Worm (Caenorhabditis elegans) whole organism, L3 larva: ENCODE data around the gene nas-28.
A peak's percentile ranks its signal among the peaks of the same experiment; 100 is the strongest.

Experiments
- R02D3.7 ChIP-seq: fragments of 150-350 bp; optimal IDR thresholded peaks from 2 replicates; lab custom pipeline; 2014; ENCODE audit warnings: missing biosample characterization, missing genetic modification characterization
- ZK546.5 ChIP-seq: sonication (generic microtip); optimal IDR thresholded peaks from 2 replicates; lab custom pipeline; 2017; ENCODE audit warnings: missing biosample characterization, missing genetic modification characterization
- aly-2 ChIP-seq: fragments of 150-350 bp; optimal IDR thresholded peaks from 2 replicates; lab custom pipeline; 2014; ENCODE audit warnings: missing biosample characterization, missing genetic modification characterization
- ama-1 ChIP-seq: fragments of 150-350 bp; optimal IDR thresholded peaks from 2 replicates; lab custom pipeline; 2018
- ceh-16 ChIP-seq: sonication (generic microtip); optimal IDR thresholded peaks from 2 replicates; lab custom pipeline; 2017; ENCODE audit warnings: missing biosample characterization, missing genetic modification characterization
- ceh-28 ChIP-seq: fragments of 150-350 bp; optimal IDR thresholded peaks from 2 replicates; lab custom pipeline; 2014; ENCODE audit warnings: missing biosample characterization, missing genetic modification reagents, missing genetic modification characterization
- ceh-82 ChIP-seq: fragments of 150-350 bp; optimal IDR thresholded peaks from 2 replicates; lab custom pipeline; 2014; ENCODE audit warnings: missing biosample characterization, missing genetic modification characterization
- ceh-9 ChIP-seq: sonication (generic microtip); optimal IDR thresholded peaks from 2 replicates; lab custom pipeline; 2018; ENCODE audit warnings: missing biosample characterization, missing genetic modification characterization
- daf-12 ChIP-seq: fragments of 150-350 bp; optimal IDR thresholded peaks from 2 replicates; lab custom pipeline; 2014; ENCODE audit warnings: missing biosample characterization, missing genetic modification reagents, missing genetic modification characterization
- egl-27 ChIP-seq: sonication (generic microtip); optimal IDR thresholded peaks from 4 replicates; lab custom pipeline; 2017; ENCODE audit warnings: missing biosample characterization, missing genetic modification reagents, missing genetic modification characterization
- egl-5 ChIP-seq: fragments of 150-350 bp; optimal IDR thresholded peaks from 2 replicates; lab custom pipeline; 2017; ENCODE audit warnings: missing biosample characterization, missing genetic modification reagents, missing genetic modification characterization, inconsistent platforms
- elt-1 ChIP-seq: fragments of 150-350 bp; optimal IDR thresholded peaks from 2 replicates; lab custom pipeline; 2014; ENCODE audit warnings: missing biosample characterization, missing genetic modification characterization
- elt-2 ChIP-seq: sonication (generic microtip); optimal IDR thresholded peaks from 2 replicates; lab custom pipeline; 2016; ENCODE audit warnings: missing genetic modification reagents, mild to moderate bottlenecking, missing genetic modification characterization, missing compliant biosample characterization
- elt-3 ChIP-seq, 3 experiments: fragments of 150-350 bp in 1 of 3; sonication (generic microtip) in 2 of 3; optimal IDR thresholded peaks; 2 replicates in 2 of 3; 4 replicates in 1 of 3; lab custom pipeline; 2014 to 2017; ENCODE audit warnings: missing biosample characterization in 3 of 3, missing genetic modification characterization in 3 of 3
- eor-1 ChIP-seq, 2 experiments: fragments of 150-350 bp; optimal IDR thresholded peaks; 2 replicates each; lab custom pipeline; 2014 to 2018; ENCODE audit warnings: missing biosample characterization in 2 of 2, missing genetic modification characterization in 2 of 2
- fkh-10 ChIP-seq: sonication (generic microtip); optimal IDR thresholded peaks from 2 replicates; lab custom pipeline; 2017; ENCODE audit warnings: missing biosample characterization, missing genetic modification reagents, missing genetic modification characterization
- fkh-2 ChIP-seq: fragments of 150-350 bp; optimal IDR thresholded peaks from 2 replicates; lab custom pipeline; 2014; ENCODE audit warnings: missing biosample characterization, missing genetic modification reagents, missing genetic modification characterization
- fos-1 ChIP-seq: fragments of 150-350 bp; optimal IDR thresholded peaks from 2 replicates; lab custom pipeline; 2014; ENCODE audit warnings: missing biosample characterization, missing genetic modification characterization
- hmg-11 ChIP-seq: sonication (generic microtip); optimal IDR thresholded peaks from 2 replicates; lab custom pipeline; 2016; ENCODE audit warnings: missing genetic modification characterization, missing compliant biosample characterization
- jun-1 ChIP-seq: fragments of 150-350 bp; optimal IDR thresholded peaks from 2 replicates; lab custom pipeline; 2014; ENCODE audit warnings: missing biosample characterization, missing genetic modification reagents, missing genetic modification characterization
- lin-15B ChIP-seq: fragments of 150-350 bp; optimal IDR thresholded peaks from 2 replicates; lab custom pipeline; 2014; ENCODE audit warnings: missing biosample characterization, missing genetic modification characterization
- lin-39 ChIP-seq: fragments of 150-350 bp; optimal IDR thresholded peaks from 2 replicates; lab custom pipeline; 2018; ENCODE audit warnings: missing biosample characterization, missing genetic modification reagents, missing genetic modification characterization
- lsy-12 ChIP-seq: sonication (generic microtip); optimal IDR thresholded peaks from 2 replicates; lab custom pipeline; 2016; ENCODE audit warnings: mild to moderate bottlenecking, missing genetic modification characterization, missing compliant biosample characterization
- mdl-1 ChIP-seq: fragments of 150-350 bp; optimal IDR thresholded peaks from 2 replicates; lab custom pipeline; 2014; ENCODE audit warnings: missing biosample characterization, missing genetic modification characterization
- mml-1 ChIP-seq: fragments of 150-350 bp; sonication (generic microtip); optimal IDR thresholded peaks from 3 replicates; lab custom pipeline; 2014; ENCODE audit warnings: missing biosample characterization, missing genetic modification characterization
- nfya-1 ChIP-seq: sonication (generic microtip); optimal IDR thresholded peaks from 2 replicates; lab custom pipeline; 2017; ENCODE audit warnings: missing genetic modification characterization, mild to moderate bottlenecking, missing compliant biosample characterization, antibody characterized with exemption, moderate library complexity; ENCODE audit not compliant: insufficient read depth
- nhr-11 ChIP-seq: fragments of 150-350 bp; optimal IDR thresholded peaks from 2 replicates; lab custom pipeline; 2014; ENCODE audit warnings: missing biosample characterization, missing genetic modification characterization
- nhr-12 ChIP-seq: fragments of 150-350 bp; optimal IDR thresholded peaks from 2 replicates; lab custom pipeline; 2014; ENCODE audit warnings: missing biosample characterization, missing genetic modification characterization
- nhr-23 ChIP-seq: fragments of 150-350 bp; optimal IDR thresholded peaks from 2 replicates; lab custom pipeline; 2014; ENCODE audit warnings: missing biosample characterization, missing genetic modification reagents, missing genetic modification characterization
- nhr-237 ChIP-seq: fragments of 150-350 bp; optimal IDR thresholded peaks from 2 replicates; lab custom pipeline; 2014; ENCODE audit warnings: missing biosample characterization, missing genetic modification characterization
- nhr-25 ChIP-seq: sonication (generic microtip); optimal IDR thresholded peaks from 2 replicates; lab custom pipeline; 2017; ENCODE audit warnings: missing biosample characterization, missing genetic modification characterization
- nhr-28 ChIP-seq: fragments of 150-350 bp; optimal IDR thresholded peaks from 2 replicates; lab custom pipeline; 2014; ENCODE audit warnings: missing biosample characterization, missing genetic modification characterization
- nhr-43 ChIP-seq: sonication (generic microtip); optimal IDR thresholded peaks from 2 replicates; lab custom pipeline; 2016; ENCODE audit warnings: mild to moderate bottlenecking, missing genetic modification characterization, missing compliant biosample characterization; ENCODE audit not compliant: poor library complexity, severe bottlenecking
- nhr-67 ChIP-seq: fragments of 150-350 bp; optimal IDR thresholded peaks from 2 replicates; lab custom pipeline; 2014; ENCODE audit warnings: missing biosample characterization, missing genetic modification characterization
- nhr-76 ChIP-seq: fragments of 150-350 bp; sonication (generic microtip); optimal IDR thresholded peaks from 5 replicates; lab custom pipeline; 2014; ENCODE audit warnings: missing biosample characterization, missing genetic modification characterization
- nhr-77 ChIP-seq: fragments of 150-350 bp; optimal IDR thresholded peaks from 2 replicates; lab custom pipeline; 2014; ENCODE audit warnings: missing biosample characterization, missing genetic modification characterization
- pha-4 ChIP-seq: fragments of 150-350 bp; optimal IDR thresholded peaks from 2 replicates; lab custom pipeline; 2014; ENCODE audit warnings: missing biosample characterization, missing genetic modification reagents, missing genetic modification characterization
- pqm-1 ChIP-seq: fragments of 150-350 bp; optimal IDR thresholded peaks from 2 replicates; lab custom pipeline; 2017; ENCODE audit warnings: missing biosample characterization, missing genetic modification characterization, inconsistent platforms
- sea-2 ChIP-seq: fragments of 150-350 bp; sonication (generic microtip); optimal IDR thresholded peaks from 4 replicates; lab custom pipeline; 2014; ENCODE audit warnings: missing biosample characterization, missing genetic modification reagents, missing genetic modification characterization
- skn-1 ChIP-seq: fragments of 150-350 bp; optimal IDR thresholded peaks from 2 replicates; lab custom pipeline; 2014; ENCODE audit warnings: missing biosample characterization, missing genetic modification characterization
- snpc-4 ChIP-seq: fragments of 150-350 bp; optimal IDR thresholded peaks from 2 replicates; lab custom pipeline; 2014; ENCODE audit warnings: missing biosample characterization, missing genetic modification characterization
- tbx-2 ChIP-seq: sonication (generic microtip); optimal IDR thresholded peaks from 2 replicates; lab custom pipeline; 2016; ENCODE audit warnings: mild to moderate bottlenecking, missing genetic modification characterization, missing compliant biosample characterization
- unc-39 ChIP-seq: sonication (generic microtip); optimal IDR thresholded peaks from 4 replicates; lab custom pipeline; 2017; ENCODE audit warnings: missing biosample characterization, missing genetic modification characterization
- unc-62 ChIP-seq: fragments of 150-350 bp; sonication (generic microtip); optimal IDR thresholded peaks from 4 replicates; lab custom pipeline; 2014; ENCODE audit warnings: missing biosample characterization, missing genetic modification reagents, missing genetic modification characterization
- zag-1 ChIP-seq: fragments of 150-350 bp; optimal IDR thresholded peaks from 2 replicates; lab custom pipeline; 2014; ENCODE audit warnings: missing biosample characterization, missing genetic modification characterization
- ztf-11 ChIP-seq: fragments of 150-350 bp; optimal IDR thresholded peaks from 2 replicates; lab custom pipeline; 2014; ENCODE audit warnings: missing biosample characterization, missing genetic modification characterization
- ztf-4 ChIP-seq: fragments of 150-350 bp; optimal IDR thresholded peaks from 2 replicates; lab custom pipeline; 2014; ENCODE audit warnings: missing biosample characterization, missing genetic modification characterization

nas-28 gene

DNA sequence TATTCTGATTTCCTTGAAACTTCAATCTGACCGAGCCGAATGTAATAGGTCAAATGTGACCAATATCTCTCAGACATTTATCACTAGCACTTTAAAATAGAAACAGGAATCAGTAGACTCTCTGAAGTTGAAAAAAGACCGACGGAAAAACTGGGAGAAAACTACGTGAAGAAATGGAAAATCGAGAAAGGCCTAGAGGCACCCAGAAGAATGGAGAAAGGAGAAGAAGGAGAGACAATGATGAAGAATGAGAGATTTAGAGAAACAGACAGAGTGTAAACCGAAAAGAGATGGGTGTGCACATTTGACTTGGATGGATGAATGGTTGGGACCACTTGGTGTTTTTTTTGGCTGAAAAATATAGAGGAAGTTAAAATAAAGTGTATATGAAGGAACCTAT, 13.0 kb downstream of the nas-28 start:
- TF ChIP-seq ama-1 (lab: Kevin White, UChicago) (peak; percentile 45), fkh-2 (tag; lab: Kevin White, UChicago) (no peak), lin-15B (tag; lab: Kevin White, UChicago) (peak; percentile 19), ceh-16 (tag; lab: Kevin White, UChicago) (no peak), ceh-82 (tag; lab: Kevin White, UChicago) (no peak), unc-39 (tag; lab: Kevin White, UChicago) (no peak), ztf-4 (no peak), fkh-10 (no peak), lsy-12 (tag; lab: Kevin White, UChicago) (no peak), nhr-11 (tag; lab: Kevin White, UChicago) (peak; percentile 36), ceh-9 (tag; lab: Kevin White, UChicago) (no peak), nhr-237 (tag; lab: Kevin White, UChicago) (no peak), lin-39 (peak; percentile 18), snpc-4 (tag; lab: Kevin White, UChicago) (peak; percentile 44), aly-2 (tag; lab: Kevin White, UChicago) (no peak), nhr-12 (tag; lab: Kevin White, UChicago) (no peak), pqm-1 (no peak), ztf-11 (no peak), unc-62 (GFP tag; lab: Kevin White, UChicago) (no peak), elt-2 (tag; lab: Kevin White, UChicago) (peak; percentile 11), egl-5 (tag; lab: Kevin White, UChicago) (no peak), mml-1 (tag; lab: Kevin White, UChicago) (no peak), ceh-28 (no peak), egl-27 (tag; lab: Kevin White, UChicago) (no peak), elt-1 (no peak), ZK546.5 (tag; lab: Kevin White, UChicago) (no peak), R02D3.7 (tag; lab: Kevin White, UChicago) (no peak), nhr-28 (no peak), jun-1 (no peak), skn-1 (no peak), daf-12 (tag; lab: Kevin White, UChicago) (no peak), elt-3 (tag; optimal IDR thresholded peaks at IDR 0.05; lab: Kevin White, UChicago) (no peak), hmg-11 (peak; percentile 43), nhr-43 (tag; lab: Kevin White, UChicago) (no peak), nhr-25 (tag; lab: Kevin White, UChicago) (no peak), nfya-1 (tag; lab: Kevin White, UChicago) (peak; percentile 65), tbx-2 (no peak), mdl-1 (tag; lab: Kevin White, UChicago) (no peak), nhr-67 (no peak), nhr-77 (tag; lab: Kevin White, UChicago) (no peak), fos-1 (tag; lab: Kevin White, UChicago) (no peak), nhr-76 (no peak), nhr-23 (tag; lab: Kevin White, UChicago) (no peak), sea-2 (GFP tag; lab: Kevin White, UChicago) (no peak), pha-4 (tag; lab: Kevin White, UChicago) (peak; percentile 1), eor-1 (tag; optimal IDR thresholded peaks at IDR 0.05; lab: Kevin White, UChicago) (no peak), zag-1 (tag; lab: Kevin White, UChicago) (no peak)
